Worm (Caenorhabditis elegans): ENCODE measurements around the gene twk-12.

ce11 chrV:10684748-10685147 lies 17.4 kb downstream of the twk-12 start:
- TF ChIP-seq elt-3 (tag; optimal IDR thresholded peaks at IDR 0.05): no peak
- TF ChIP-seq lsy-2 (tag; optimal IDR thresholded peaks at IDR 0.05): no peak
- TF ChIP-seq lin-13 (tag; optimal IDR thresholded peaks at IDR 0.05): no peak
- no peak for TF ChIP-seq nhr-76 (tag; optimal IDR thresholded peaks at IDR 0.05)
- no peak for TF ChIP-seq nhr-2 (tag; optimal IDR thresholded peaks at IDR 0.05)
- TF ChIP-seq hlh-1 (tag; optimal IDR thresholded peaks at IDR 0.05): no peak
- no peak for TF ChIP-seq ztf-11 (tag; optimal IDR thresholded peaks at IDR 0.05)
- no peak for TF ChIP-seq nhr-12 (tag; optimal IDR thresholded peaks at IDR 0.05)
- TF ChIP-seq drap-1 (GFP tag; optimal IDR thresholded peaks at IDR 0.05): no peak
- no peak for TF ChIP-seq ham-2 (GFP tag; optimal IDR thresholded peaks at IDR 0.05)
- TF ChIP-seq snpc-4 (tag; optimal IDR thresholded peaks at IDR 0.05): no peak
- TF ChIP-seq unc-62 (GFP tag; optimal IDR thresholded peaks at IDR 0.05): no peak
- no peak for TF ChIP-seq M03D4.4 (tag; optimal IDR thresholded peaks at IDR 0.05)
- no peak for TF ChIP-seq cnd-1 (tag; optimal IDR thresholded peaks at IDR 0.05)
